Worm (Caenorhabditis elegans) whole organism, young adult: ENCODE results near the gene F56A8.8.
"Not testable (repeated sequence)": the region's sequence is repeated elsewhere in the genome, so short reads cannot be mapped to it uniquely, and the experiment has no call there.

Experiments used
- C17E4.6 ChIP-seq: fragments of 200-800 bp; sonication (Bioruptor generic); IDR thresholded peaks from 2 replicates; pipeline ENCODE4 v1.3.6; 2022; ENCODE audit warnings: missing genetic modification reagents, missing genetic modification characterization, missing compliant biosample characterization
- D2030.7 ChIP-seq: fragments of 200-800 bp; sonication (Bioruptor generic); IDR thresholded peaks from 2 replicates; pipeline ENCODE4 v1.3.6; 2022; ENCODE audit warnings: missing genetic modification reagents, missing genetic modification characterization, missing compliant biosample characterization
- F33H1.4 ChIP-seq: fragments of 200-800 bp; sonication (Bioruptor generic); IDR thresholded peaks from 2 replicates; pipeline ENCODE4 v1.3.6; 2022; ENCODE audit warnings: missing genetic modification reagents, missing genetic modification characterization, missing compliant biosample characterization
- K11D2.4 ChIP-seq: fragments of 200-800 bp; sonication (Bioruptor generic); IDR thresholded peaks from 2 replicates; pipeline ENCODE4 v1.3.6; 2022; ENCODE audit warnings: missing genetic modification reagents, missing genetic modification characterization, missing compliant biosample characterization
- Y53G8AR.9 ChIP-seq: fragments of 200-800 bp; sonication (Bioruptor generic); conservative IDR thresholded peaks from 2 replicates; pipeline ENCODE4 v1.3.6; 2022; ENCODE audit warnings: missing genetic modification reagents, missing genetic modification characterization, missing compliant biosample characterization
- Y79H2A.3 ChIP-seq: fragments of 200-800 bp; sonication (Bioruptor generic); conservative IDR thresholded peaks from 2 replicates; pipeline ENCODE4 v1.3.6; 2022; ENCODE audit warnings: missing genetic modification reagents, missing genetic modification characterization, missing compliant biosample characterization
- cebp-1 ChIP-seq, 2 experiments: fragments of 200-800 bp in 1 of 2; sonication (Bioruptor generic) in 1 of 2; sonication (generic microtip) in 1 of 2; IDR thresholded peaks in 1 of 2; optimal IDR thresholded peaks in 1 of 2; 2 replicates each; pipeline versions ENCODE4 v1.3.6 to Lab custom; 2017 to 2022; ENCODE audit warnings: missing compliant biosample characterization in 2 of 2, missing genetic modification characterization in 2 of 2, mild to moderate bottlenecking in 1 of 2, missing genetic modification reagents in 1 of 2, moderate library complexity in 1 of 2
- ceh-100 ChIP-seq: fragments of 200-800 bp; sonication (Bioruptor generic); IDR thresholded peaks from 2 replicates; pipeline ENCODE4 v1.3.6; 2022; ENCODE audit warnings: missing genetic modification reagents, missing genetic modification characterization, missing compliant biosample characterization
- ceh-40 ChIP-seq: fragments of 200-800 bp; sonication (Bioruptor generic); IDR thresholded peaks from 2 replicates; pipeline ENCODE4 v1.3.6; 2022; ENCODE audit warnings: missing genetic modification characterization, missing compliant biosample characterization
- dpff-1 ChIP-seq: sonication (generic microtip); optimal IDR thresholded peaks from 2 replicates; lab custom pipeline; 2017; ENCODE audit warnings: mild to moderate bottlenecking, missing genetic modification characterization, missing compliant biosample characterization
- dpl-1 ChIP-seq: fragments of 150-350 bp; optimal IDR thresholded peaks from 2 replicates; lab custom pipeline; 2014; ENCODE audit warnings: missing biosample characterization, missing genetic modification reagents, missing genetic modification characterization
- efl-1 ChIP-seq: fragments of 150-350 bp; optimal IDR thresholded peaks from 2 replicates; lab custom pipeline; 2014; ENCODE audit warnings: missing biosample characterization, missing genetic modification reagents, missing genetic modification characterization
- ekl-4 ChIP-seq: fragments of 200-800 bp; sonication (Bioruptor generic); IDR thresholded peaks from 2 replicates; pipeline ENCODE4 v1.3.6; 2022; ENCODE audit warnings: missing genetic modification reagents, missing genetic modification characterization, missing compliant biosample characterization
- hsf-1 ChIP-seq: fragments of 200-800 bp; sonication (Bioruptor generic); IDR thresholded peaks from 2 replicates; pipeline ENCODE4 v1.3.6; 2022; ENCODE audit warnings: missing genetic modification reagents, missing genetic modification characterization, missing compliant biosample characterization
- let-526 ChIP-seq: fragments of 200-800 bp; sonication (Bioruptor generic); IDR thresholded peaks from 2 replicates; pipeline ENCODE4 v1.3.6; 2022; ENCODE audit warnings: missing genetic modification reagents, missing genetic modification characterization, missing compliant biosample characterization
- lin-26 ChIP-seq: fragments of 200-800 bp; sonication (Bioruptor generic); IDR thresholded peaks from 2 replicates; pipeline ENCODE4 v1.3.6; 2022; ENCODE audit warnings: missing genetic modification reagents, missing genetic modification characterization, missing compliant biosample characterization
- lin-35 ChIP-seq, 3 experiments: fragments of 150-350 bp in 2 of 3; sonication (generic microtip) in 1 of 3; optimal IDR thresholded peaks; 2 replicates each; lab custom pipeline; 2014 to 2018; ENCODE audit warnings: missing biosample characterization in 3 of 3, missing genetic modification characterization in 3 of 3, missing genetic modification reagents in 3 of 3
- lin-40 ChIP-seq: sonication (generic microtip); optimal IDR thresholded peaks from 2 replicates; lab custom pipeline; 2016; ENCODE audit warnings: missing genetic modification characterization, mild to moderate bottlenecking, missing compliant biosample characterization, missing genotype, missing genetic modification reagents
- lin-54 ChIP-seq: fragments of 200-800 bp; sonication (Bioruptor generic); optimal IDR thresholded peaks from 2 replicates; lab custom pipeline; 2018; ENCODE audit warnings: mild to moderate bottlenecking, missing genetic modification characterization, missing compliant biosample characterization
- lsl-1 ChIP-seq: fragments of 200-800 bp; sonication (Bioruptor generic); optimal IDR thresholded peaks from 2 replicates; lab custom pipeline; 2018; ENCODE audit warnings: mild to moderate bottlenecking, missing genetic modification characterization, moderate library complexity, missing compliant biosample characterization
- madf-6 ChIP-seq: fragments of 200-800 bp; sonication (Bioruptor generic); IDR thresholded peaks from 2 replicates; pipeline ENCODE4 v1.3.6; 2022; ENCODE audit warnings: missing genetic modification reagents, missing genetic modification characterization, missing compliant biosample characterization
- mcd-1 ChIP-seq: fragments of 200-800 bp; sonication (Bioruptor generic); IDR thresholded peaks from 2 replicates; pipeline ENCODE4 v1.3.6; 2022; ENCODE audit warnings: missing genetic modification reagents, missing genetic modification characterization, missing compliant biosample characterization
- nfya-2 ChIP-seq: fragments of 200-800 bp; sonication (Bioruptor generic); IDR thresholded peaks from 2 replicates; pipeline ENCODE4 v1.3.6; 2022; ENCODE audit warnings: missing genetic modification reagents, missing genetic modification characterization, missing compliant biosample characterization
- nfyb-1 ChIP-seq: fragments of 200-800 bp; sonication (Bioruptor generic); IDR thresholded peaks from 2 replicates; pipeline ENCODE4 v1.3.6; 2022; ENCODE audit warnings: missing genetic modification reagents, missing genetic modification characterization, missing compliant biosample characterization
- nhr-80 ChIP-seq: sonication (generic microtip); optimal IDR thresholded peaks from 2 replicates; lab custom pipeline; 2016; ENCODE audit warnings: missing genetic modification characterization, missing compliant biosample characterization
- pbrm-1 ChIP-seq: fragments of 200-800 bp; sonication (Bioruptor generic); IDR thresholded peaks from 2 replicates; pipeline ENCODE4 v1.3.6; 2022; ENCODE audit warnings: missing genetic modification reagents, missing genetic modification characterization, missing compliant biosample characterization
- pha-4 ChIP-seq: fragments of 150-350 bp; sonication (generic microtip); optimal IDR thresholded peaks from 2 replicates; lab custom pipeline; 2014; ENCODE audit warnings: missing biosample characterization, missing genetic modification reagents, missing genetic modification characterization
- repo-1 ChIP-seq: sonication (generic microtip); optimal IDR thresholded peaks from 2 replicates; lab custom pipeline; 2017; ENCODE audit warnings: mild to moderate bottlenecking, missing genetic modification characterization, missing compliant biosample characterization
- snpc-1.3 ChIP-seq: sonication (generic microtip); optimal IDR thresholded peaks from 2 replicates; lab custom pipeline; 2017; ENCODE audit warnings: missing genetic modification characterization, mild to moderate bottlenecking, missing compliant biosample characterization, antibody characterized with exemption, moderate library complexity, missing genotype, missing genetic modification reagents; ENCODE audit not compliant: insufficient read depth
- snpc-3.4 ChIP-seq: sonication (generic microtip); optimal IDR thresholded peaks from 2 replicates; lab custom pipeline; 2017; ENCODE audit warnings: missing genetic modification characterization, mild to moderate bottlenecking, missing compliant biosample characterization, antibody characterized with exemption, moderate library complexity, missing genotype, missing genetic modification reagents
- tlf-1 ChIP-seq: fragments of 200-800 bp; sonication (Bioruptor generic); optimal IDR thresholded peaks from 2 replicates; lab custom pipeline; 2018; ENCODE audit warnings: mild to moderate bottlenecking, missing genetic modification characterization, missing compliant biosample characterization
- ztf-28 ChIP-seq: fragments of 200-800 bp; sonication (Bioruptor generic); IDR thresholded peaks from 2 replicates; pipeline ENCODE4 v1.3.6; 2022; ENCODE audit warnings: missing genetic modification reagents, missing genetic modification characterization, missing compliant biosample characterization

Gene F56A8.8

DNA sequence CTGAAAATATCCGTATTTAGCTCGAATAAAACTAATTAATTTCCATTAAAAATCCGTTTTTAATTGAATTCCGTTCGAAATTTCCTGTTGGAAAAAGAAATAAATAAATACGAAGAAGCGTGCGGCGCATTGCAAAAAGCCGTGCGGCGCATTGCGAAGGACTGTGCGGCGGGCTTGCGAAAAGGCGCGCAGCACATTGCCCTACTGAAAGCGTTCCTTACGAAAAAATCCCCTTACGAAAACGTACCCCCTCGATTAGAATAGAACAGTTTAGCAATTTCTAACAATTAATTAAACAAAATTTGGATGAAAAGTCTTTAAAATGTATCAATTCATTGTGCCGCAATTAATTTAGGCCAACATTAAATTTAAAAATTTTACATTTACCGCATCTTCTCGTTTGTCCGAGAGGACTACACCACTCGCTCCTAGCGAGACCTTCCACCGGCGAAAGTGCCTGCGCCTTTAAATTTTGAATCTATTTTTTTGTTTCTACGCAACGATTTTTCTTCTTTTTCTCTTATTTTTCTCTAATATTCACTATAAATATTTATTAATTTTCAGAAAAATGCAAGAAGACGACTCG is 10.9 kb downstream of the F56A8.8 start, which contains the start of gene npp-18 (continued):
- 0 out of 2 replicates have a peak, but pooled peaks have one; percentile 9 for TF ChIP-seq C17E4.6 (GFP tag; lab: Robert Waterston, UW)
- 0 out of 2 replicates have a peak, but pooled peaks have one; percentile 35 for TF ChIP-seq ztf-28 (GFP tag; lab: Robert Waterston, UW)
- peak; percentile 71; the same call in 1 of the 2 replicates for TF ChIP-seq Y79H2A.3 (GFP tag; lab: Robert Waterston, UW)
- TF ChIP-seq let-526 (GFP tag; lab: Robert Waterston, UW), result 0 out of 2 replicates have a peak, but pooled peaks have one; percentile 31
- TF ChIP-seq cebp-1 (GFP tag; IDR thresholded peaks at IDR 0.05; lab: Robert Waterston, UW), result peak; percentile 55; the same call in 1 of the 2 replicates
- TF ChIP-seq cebp-1 (tag; optimal IDR thresholded peaks at IDR 0.05; lab: Kevin White, UChicago), result not testable (repeated sequence)
- TF ChIP-seq dpl-1 (GFP tag; lab: Kevin White, UChicago), result peak; percentile 15
- 0 out of 2 replicates have a peak, but pooled peaks have one; percentile 5 for TF ChIP-seq hsf-1 (GFP tag; lab: Robert Waterston, UW)
- TF ChIP-seq mcd-1 (GFP tag; lab: Robert Waterston, UW), result peak; percentile 84
- peak; percentile 65 for TF ChIP-seq lin-26 (GFP tag; lab: Robert Waterston, UW)
- peak in 1 of 3 experiments; percentile 81 for TF ChIP-seq lin-35 (GFP tag; optimal IDR thresholded peaks at IDR 0.05; lab: Kevin White, UChicago)
- peak; percentile 1 for TF ChIP-seq snpc-3.4 (tag; lab: Kevin White, UChicago)
- peak; percentile 21 for TF ChIP-seq snpc-1.3 (tag; lab: Kevin White, UChicago)
- TF ChIP-seq K11D2.4 (GFP tag; lab: Robert Waterston, UW), result peak; percentile 83
- TF ChIP-seq madf-6 (GFP tag; lab: Robert Waterston, UW), result peak; percentile 66
- peak; percentile 43 for TF ChIP-seq efl-1
- peak; percentile 82 for TF ChIP-seq nfyb-1
- peak; percentile 15 for TF ChIP-seq lsl-1 (GFP tag; lab: Kevin White, UChicago)
- TF ChIP-seq ceh-40 (GFP tag; lab: Robert Waterston, UW), result 0 out of 2 replicates have a peak, but pooled peaks have one; percentile 26
- peak; percentile 44 for TF ChIP-seq D2030.7
- TF ChIP-seq ekl-4 (GFP tag; lab: Robert Waterston, UW), result peak; percentile 70
- peak; percentile 78 for TF ChIP-seq ceh-100
- TF ChIP-seq F33H1.4, result peak; percentile 86
- peak; percentile 88 for TF ChIP-seq Y53G8AR.9 (GFP tag; lab: Robert Waterston, UW)
- TF ChIP-seq lin-40 (tag; lab: Kevin White, UChicago), result peak; percentile 49
- peak; percentile 84 for TF ChIP-seq pbrm-1 (GFP tag; lab: Robert Waterston, UW)

DNA sequence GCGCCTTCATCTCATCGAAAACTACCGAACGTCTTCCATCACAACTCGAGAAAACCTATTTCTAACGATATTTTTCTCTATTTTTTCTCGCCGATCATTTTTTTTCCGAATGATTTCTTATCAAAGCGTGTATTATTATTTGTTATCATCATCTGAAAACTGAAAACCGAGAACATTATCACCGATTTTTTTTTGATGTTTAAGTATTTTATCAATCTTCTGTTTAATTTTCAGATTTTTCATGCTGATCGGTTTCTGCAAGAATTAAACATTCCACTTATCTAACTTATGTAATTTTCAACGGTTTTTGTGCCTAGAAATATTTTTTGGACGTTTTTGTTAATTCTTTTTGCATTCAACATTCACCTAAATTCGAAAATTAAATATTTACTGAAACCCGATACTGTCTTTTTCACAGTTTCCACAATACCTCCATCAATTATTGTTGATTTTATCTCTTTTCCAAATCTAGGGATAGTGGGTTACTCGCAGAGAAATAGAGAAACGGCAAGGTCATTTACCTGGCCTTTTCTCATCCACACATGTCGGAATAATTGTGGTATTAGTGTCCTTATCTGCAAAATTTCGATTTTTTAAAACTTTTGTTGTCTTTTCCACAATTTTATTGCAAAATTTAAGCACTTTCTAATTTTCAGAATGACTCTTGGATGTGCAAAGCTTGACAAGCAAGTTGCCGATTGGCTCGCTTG is 13.4 kb downstream of the F56A8.8 start, which contains the start of gene pgm-2:
Gene pgm-2, plus strand, starts transcription at position 657 of the 710 bp plus-strand sequence.
- 0 out of 2 replicates have a peak, but pooled peaks have one; percentile 6 for TF ChIP-seq nfyb-1
- TF ChIP-seq nfya-2 (GFP tag; lab: Robert Waterston, UW), result 0 out of 2 replicates have a peak, but pooled peaks have one; percentile 15
- TF ChIP-seq nhr-80, result peak; percentile 45
- TF ChIP-seq repo-1 (tag; lab: Kevin White, UChicago), result peak; percentile 58
- peak; percentile 39 for TF ChIP-seq dpff-1
- TF ChIP-seq tlf-1, result peak; percentile 37
- TF ChIP-seq cebp-1 (GFP tag; IDR thresholded peaks at IDR 0.05; lab: Robert Waterston, UW), result no peak
- TF ChIP-seq cebp-1 (tag; optimal IDR thresholded peaks at IDR 0.05; lab: Kevin White, UChicago), result peak; percentile 5
- TF ChIP-seq snpc-1.3 (tag; lab: Kevin White, UChicago), result peak; percentile 7
- TF ChIP-seq pha-4 (tag; lab: Kevin White, UChicago), result no peak
- TF ChIP-seq lin-54, result no peak
